Worm (Caenorhabditis elegans) whole organism, late embryonic: ENCODE measurements around the gene srv-9.

ENCODE experiments used
- C38D4.7 ChIP-seq: fragments of 200-800 bp; sonication (Bioruptor generic); optimal IDR thresholded peaks from 2 replicates; lab custom pipeline; 2018; ENCODE audit warnings: mild to moderate bottlenecking, missing genetic modification characterization, moderate library complexity, missing compliant biosample characterization
- F13H6.1 ChIP-seq: sonication (generic microtip); optimal IDR thresholded peaks from 2 replicates; lab custom pipeline; 2016; ENCODE audit warnings: missing genetic modification characterization, missing compliant biosample characterization
- K02D7.2 ChIP-seq: sonication (generic microtip); optimal IDR thresholded peaks from 2 replicates; lab custom pipeline; 2017; ENCODE audit warnings: mild to moderate bottlenecking, missing genetic modification characterization, missing compliant biosample characterization
- T23F11.4 ChIP-seq: fragments of 200-800 bp; sonication (Bioruptor generic); optimal IDR thresholded peaks from 2 replicates; lab custom pipeline; 2018; ENCODE audit warnings: mild to moderate bottlenecking, missing genetic modification characterization, missing compliant biosample characterization
- Y22D7AL.16 ChIP-seq: sonication (generic microtip); optimal IDR thresholded peaks from 2 replicates; lab custom pipeline; 2016; ENCODE audit warnings: missing genetic modification characterization, missing compliant biosample characterization
- ahr-1 ChIP-seq: sonication (generic microtip); optimal IDR thresholded peaks from 2 replicates; lab custom pipeline; 2016; ENCODE audit warnings: missing genetic modification characterization, missing compliant biosample characterization
- ama-1 ChIP-seq: fragments of 150-350 bp; optimal IDR thresholded peaks from 2 replicates; lab custom pipeline; 2014
- ceh-14 ChIP-seq: sonication (generic microtip); optimal IDR thresholded peaks from 2 replicates; lab custom pipeline; 2016; ENCODE audit warnings: missing genotype, missing genetic modification characterization, missing compliant biosample characterization
- ceh-18 ChIP-seq: sonication (generic microtip); optimal IDR thresholded peaks from 2 replicates; lab custom pipeline; 2016; ENCODE audit warnings: missing genetic modification characterization, missing compliant biosample characterization
- ceh-19 ChIP-seq: fragments of 200-800 bp; sonication (Bioruptor generic); optimal IDR thresholded peaks from 2 replicates; lab custom pipeline; 2018; ENCODE audit warnings: mild to moderate bottlenecking, missing genetic modification characterization, missing compliant biosample characterization
- ceh-2 ChIP-seq: sonication (generic microtip); optimal IDR thresholded peaks from 2 replicates; lab custom pipeline; 2016; ENCODE audit warnings: missing genotype, missing genetic modification characterization, missing compliant biosample characterization
- ceh-22 ChIP-seq: sonication (generic microtip); optimal IDR thresholded peaks from 2 replicates; lab custom pipeline; 2017; ENCODE audit warnings: missing biosample characterization, missing genetic modification characterization
- ceh-30 ChIP-seq: fragments of 150-350 bp; optimal IDR thresholded peaks from 2 replicates; lab custom pipeline; 2014; ENCODE audit warnings: missing biosample characterization, missing genetic modification characterization
- ceh-31 ChIP-seq: sonication (generic microtip); optimal IDR thresholded peaks from 2 replicates; lab custom pipeline; 2016; ENCODE audit warnings: missing genetic modification characterization, missing compliant biosample characterization
- ceh-34 ChIP-seq: sonication (generic microtip); optimal IDR thresholded peaks from 2 replicates; lab custom pipeline; 2016; ENCODE audit warnings: mild to moderate bottlenecking, missing genetic modification characterization, missing compliant biosample characterization
- ceh-45 ChIP-seq: fragments of 200-800 bp; sonication (Bioruptor generic); IDR thresholded peaks from 2 replicates; pipeline ENCODE4 v1.3.6; 2022; ENCODE audit warnings: missing genetic modification reagents, missing genetic modification characterization, missing compliant biosample characterization
- ceh-6 ChIP-seq: fragments of 200-800 bp; sonication (Bioruptor generic); optimal IDR thresholded peaks from 2 replicates; lab custom pipeline; 2018; ENCODE audit warnings: mild to moderate bottlenecking, missing genetic modification characterization, missing compliant biosample characterization
- ceh-9 ChIP-seq: sonication (generic microtip); optimal IDR thresholded peaks from 2 replicates; lab custom pipeline; 2016; ENCODE audit warnings: mild to moderate bottlenecking, missing genetic modification characterization, inconsistent platforms, missing compliant biosample characterization
- che-1 ChIP-seq: sonication (generic microtip); optimal IDR thresholded peaks from 2 replicates; lab custom pipeline; 2016; ENCODE audit warnings: mild to moderate bottlenecking, missing genetic modification characterization, missing compliant biosample characterization
- dmd-4 ChIP-seq: sonication (generic microtip); optimal IDR thresholded peaks from 2 replicates; lab custom pipeline; 2016; ENCODE audit warnings: borderline replicate concordance, missing genetic modification characterization, missing compliant biosample characterization
- dve-1 ChIP-seq: sonication (generic microtip); optimal IDR thresholded peaks from 2 replicates; lab custom pipeline; 2017; ENCODE audit warnings: antibody characterized with exemption, mild to moderate bottlenecking, missing genetic modification characterization, missing compliant biosample characterization
- elt-4 ChIP-seq: sonication (generic microtip); optimal IDR thresholded peaks from 2 replicates; lab custom pipeline; 2016; ENCODE audit warnings: missing genetic modification characterization, missing compliant biosample characterization
- ets-4 ChIP-seq: sonication (generic microtip); optimal IDR thresholded peaks from 2 replicates; lab custom pipeline; 2016; ENCODE audit warnings: missing genetic modification characterization, missing compliant biosample characterization
- eyg-1 ChIP-seq: sonication (generic microtip); optimal IDR thresholded peaks from 2 replicates; lab custom pipeline; 2016; ENCODE audit warnings: missing genotype, missing genetic modification characterization, missing compliant biosample characterization
- fkh-10 ChIP-seq: fragments of 150-350 bp; optimal IDR thresholded peaks from 2 replicates; lab custom pipeline; 2014; ENCODE audit warnings: missing biosample characterization, missing genetic modification reagents, missing genetic modification characterization
- fkh-6 ChIP-seq: sonication (generic microtip); optimal IDR thresholded peaks from 2 replicates; lab custom pipeline; 2016; ENCODE audit warnings: missing genetic modification characterization, missing compliant biosample characterization
- gmeb-2 ChIP-seq: sonication (generic microtip); optimal IDR thresholded peaks from 2 replicates; lab custom pipeline; 2016; ENCODE audit warnings: missing genetic modification characterization, inconsistent platforms, missing compliant biosample characterization
- hlh-15 ChIP-seq: sonication (generic microtip); optimal IDR thresholded peaks from 2 replicates; lab custom pipeline; 2016; ENCODE audit warnings: missing genetic modification characterization, missing compliant biosample characterization
- hlh-6 ChIP-seq: sonication (generic microtip); optimal IDR thresholded peaks from 2 replicates; lab custom pipeline; 2016; ENCODE audit warnings: missing genotype, missing genetic modification characterization, missing compliant biosample characterization
- hlh-8 ChIP-seq: sonication (generic microtip); optimal IDR thresholded peaks from 2 replicates; lab custom pipeline; 2016; ENCODE audit warnings: missing genotype, missing genetic modification characterization, missing compliant biosample characterization
- lim-6 ChIP-seq: sonication (generic microtip); optimal IDR thresholded peaks from 2 replicates; lab custom pipeline; 2016; ENCODE audit warnings: missing genetic modification characterization, missing compliant biosample characterization
- madf-2 ChIP-seq: sonication (generic microtip); optimal IDR thresholded peaks from 2 replicates; lab custom pipeline; 2017; ENCODE audit warnings: missing genetic modification characterization, missing compliant biosample characterization
- mec-3 ChIP-seq: sonication (generic microtip); optimal IDR thresholded peaks from 2 replicates; lab custom pipeline; 2016; ENCODE audit warnings: borderline replicate concordance, missing genetic modification characterization, missing compliant biosample characterization
- nhr-11 ChIP-seq: fragments of 150-350 bp; optimal IDR thresholded peaks from 2 replicates; lab custom pipeline; 2014; ENCODE audit warnings: missing biosample characterization, missing genetic modification characterization
- npax-4 ChIP-seq: sonication (generic microtip); optimal IDR thresholded peaks from 2 replicates; lab custom pipeline; 2016; ENCODE audit warnings: missing genetic modification characterization, missing compliant biosample characterization
- odd-2 ChIP-seq: sonication (generic microtip); optimal IDR thresholded peaks from 2 replicates; lab custom pipeline; 2017; ENCODE audit warnings: antibody characterized with exemption, mild to moderate bottlenecking, missing genetic modification characterization, missing compliant biosample characterization
- pag-3 ChIP-seq: sonication (generic microtip); optimal IDR thresholded peaks from 2 replicates; lab custom pipeline; 2016; ENCODE audit warnings: missing compliant biosample characterization, missing genetic modification characterization, borderline replicate concordance
- pat-9 ChIP-seq: fragments of 200-800 bp; sonication (Bioruptor generic); optimal IDR thresholded peaks from 2 replicates; lab custom pipeline; 2018; ENCODE audit warnings: mild to moderate bottlenecking, missing genetic modification characterization, moderate library complexity, missing compliant biosample characterization
- pax-1 ChIP-seq: fragments of 150-350 bp; optimal IDR thresholded peaks from 2 replicates; lab custom pipeline; 2014; ENCODE audit warnings: missing biosample characterization, missing genetic modification characterization
- pha-4 ChIP-seq: fragments of 150-350 bp; optimal IDR thresholded peaks from 2 replicates; lab custom pipeline; 2018; ENCODE audit warnings: missing biosample characterization, missing genetic modification reagents, missing genetic modification characterization
- pqm-1 ChIP-seq: sonication (generic microtip); optimal IDR thresholded peaks from 2 replicates; lab custom pipeline; 2016; ENCODE audit warnings: missing genetic modification characterization, missing compliant biosample characterization
- pros-1 ChIP-seq: fragments of 150-350 bp; optimal IDR thresholded peaks from 2 replicates; lab custom pipeline; 2014; ENCODE audit warnings: missing biosample characterization, missing genetic modification reagents, missing genetic modification characterization
- ref-2 ChIP-seq: sonication (generic microtip); optimal IDR thresholded peaks from 2 replicates; lab custom pipeline; 2016; ENCODE audit warnings: missing genetic modification characterization, missing compliant biosample characterization
- sdc-2 ChIP-seq: sonication (generic microtip); optimal IDR thresholded peaks from 2 replicates; lab custom pipeline; 2016; ENCODE audit warnings: missing genotype, missing genetic modification characterization, missing compliant biosample characterization
- sox-2 ChIP-seq: fragments of 200-800 bp; sonication (Bioruptor generic); IDR thresholded peaks from 2 replicates; pipeline ENCODE4 v1.3.6; 2022; ENCODE audit warnings: missing genetic modification reagents, missing genetic modification characterization, missing compliant biosample characterization
- sox-4 ChIP-seq: sonication (generic microtip); optimal IDR thresholded peaks from 2 replicates; lab custom pipeline; 2017; ENCODE audit warnings: mild to moderate bottlenecking, missing genetic modification characterization, inconsistent platforms, missing compliant biosample characterization
- syd-9 ChIP-seq: sonication (generic microtip); optimal IDR thresholded peaks from 2 replicates; lab custom pipeline; 2016; ENCODE audit warnings: mild to moderate bottlenecking, missing genetic modification characterization, moderate library complexity, missing compliant biosample characterization
- tbx-7 ChIP-seq: sonication (generic microtip); optimal IDR thresholded peaks from 2 replicates; lab custom pipeline; 2016; ENCODE audit warnings: missing genotype, missing genetic modification characterization, missing compliant biosample characterization
- unc-42 ChIP-seq: sonication (generic microtip); optimal IDR thresholded peaks from 2 replicates; lab custom pipeline; 2016; ENCODE audit warnings: missing genotype, missing genetic modification characterization, missing compliant biosample characterization
- unc-55 ChIP-seq: sonication (generic microtip); optimal IDR thresholded peaks from 2 replicates; lab custom pipeline; 2017; ENCODE audit warnings: missing biosample characterization, missing genetic modification reagents, missing genetic modification characterization
- zip-5 ChIP-seq: sonication (generic microtip); optimal IDR thresholded peaks from 2 replicates; lab custom pipeline; 2016; ENCODE audit warnings: missing genetic modification characterization, missing compliant biosample characterization

The srv-9 gene

ce11 chrV:13394968-13395367, 28.0 kb downstream of the srv-9 start:
- TF ChIP-seq unc-55 (GFP tag; lab: Kevin White, UChicago) (peak; percentile 76), sox-4 (tag; lab: Kevin White, UChicago) (no peak), F13H6.1 (no peak), unc-42 (tag; lab: Kevin White, UChicago) (peak; percentile 18), ceh-30 (no peak), pros-1 (no peak), mec-3 (tag; lab: Kevin White, UChicago) (no peak)

ce11 chrV:13393333-13393803, 29.6 kb downstream of the srv-9 start:
- TF ChIP-seq ama-1 (lab: Kevin White, UChicago) (no peak), C38D4.7 (GFP tag; lab: Kevin White, UChicago) (no peak), syd-9 (tag; lab: Kevin White, UChicago) (peak; percentile 79), dve-1 (tag; lab: Kevin White, UChicago) (no peak), pros-1 (no peak), hlh-8 (tag; lab: Kevin White, UChicago) (no peak), ceh-9 (no peak), pag-3 (tag; lab: Kevin White, UChicago) (no peak), ceh-19 (GFP tag; lab: Kevin White, UChicago) (peak; percentile 40), ceh-31 (tag; lab: Kevin White, UChicago) (peak; percentile 37), pha-4 (tag; lab: Kevin White, UChicago) (no peak), unc-42 (tag; lab: Kevin White, UChicago) (peak; percentile 19), che-1 (tag; lab: Kevin White, UChicago) (peak; percentile 12), sdc-2 (tag; lab: Kevin White, UChicago) (peak; percentile 50), fkh-6 (tag; lab: Kevin White, UChicago) (peak; percentile 17), ref-2 (tag; lab: Kevin White, UChicago) (peak; percentile 25), ceh-34 (tag; lab: Kevin White, UChicago) (peak; percentile 81), ceh-18 (tag; lab: Kevin White, UChicago) (peak; percentile 91), gmeb-2 (tag; lab: Kevin White, UChicago) (no peak), fkh-10 (GFP tag; lab: Kevin White, UChicago) (no peak), ceh-2 (tag; lab: Kevin White, UChicago) (peak; percentile 11), ceh-30 (no peak), zip-5 (no peak), madf-2 (tag; lab: Kevin White, UChicago) (peak; percentile 24), hlh-15 (tag; lab: Kevin White, UChicago) (no peak), F13H6.1 (peak; percentile 62), dmd-4 (tag; lab: Kevin White, UChicago) (no peak), elt-4 (tag; lab: Kevin White, UChicago) (no peak), Y22D7AL.16 (tag; lab: Kevin White, UChicago) (peak; percentile 19), ceh-22 (tag; lab: Kevin White, UChicago) (no peak), npax-4 (no peak), pax-1 (no peak), ets-4 (tag; lab: Kevin White, UChicago) (no peak), T23F11.4 (no peak), eyg-1 (no peak), mec-3 (tag; lab: Kevin White, UChicago) (peak; percentile 46), K02D7.2 (no peak), ceh-14 (tag; lab: Kevin White, UChicago) (no peak), ahr-1 (tag; lab: Kevin White, UChicago) (no peak), unc-55 (GFP tag; lab: Kevin White, UChicago) (peak; percentile 30), ceh-45 (no peak), odd-2 (tag; lab: Kevin White, UChicago) (no peak), hlh-6 (no peak), ceh-6 (GFP tag; lab: Kevin White, UChicago) (no peak), tbx-7 (tag; lab: Kevin White, UChicago) (no peak), pqm-1 (tag; lab: Kevin White, UChicago) (no peak), sox-4 (tag; lab: Kevin White, UChicago) (peak; percentile 51), lim-6 (tag; lab: Kevin White, UChicago) (no peak), pat-9 (peak; percentile 75), nhr-11 (no peak), sox-2 (no peak)
